ENCODE assay signal across 4 fruit fly cellular contexts in genomic region chrX:2184563-2184962, dm6.
TF ChIP-seq lines count a peak whose summit lies in the region.

TSS of gene Nmd3 (minus strand) at chrX:2184668.
TSS of gene CG17776 (plus strand) at chrX:2184725.

- TF ChIP-seq CTCF in whole organism, embryonic (GFP tag; optimal IDR thresholded peaks at IDR 0.05; lab: Kevin White, UChicago), result no peak

TF ChIP-seq in whole organism, adult, 20 proteins besides CTCF, POLR2A, EP300 and RAD21:
- TF ChIP-seq CG11617 (GFP tag; optimal IDR thresholded peaks at IDR 0.05; lab: Kevin White, UChicago) (peak; percentile 5), ovo (GFP tag; optimal IDR thresholded peaks at IDR 0.05; lab: Kevin White, UChicago) (no peak), cnc (optimal IDR thresholded peaks at IDR 0.05; lab: Kevin White, UChicago) (no peak), Hr96 (GFP tag; optimal IDR thresholded peaks at IDR 0.05; lab: Kevin White, UChicago) (no peak), Crg-1 (GFP tag; optimal IDR thresholded peaks at IDR 0.05; lab: Kevin White, UChicago) (no peak), kay (GFP tag; lab: Kevin White, UChicago; ENCODE audit: borderline replicate concordance) (no peak), CG14711 (tag; optimal IDR thresholded peaks at IDR 0.05; lab: Kevin White, UChicago) (no peak), pad (GFP tag; optimal IDR thresholded peaks at IDR 0.05; lab: Kevin White, UChicago) (no peak), CG33017 (tag; optimal IDR thresholded peaks at IDR 0.05; lab: Kevin White, UChicago) (no peak), bab1 (GFP tag; optimal IDR thresholded peaks at IDR 0.05; lab: Kevin White, UChicago) (peak; percentile 45), toe (GFP tag; optimal IDR thresholded peaks at IDR 0.05; lab: Kevin White, UChicago) (no peak), CG7101 (tag; optimal IDR thresholded peaks at IDR 0.05; lab: Kevin White, UChicago) (peak; percentile 24), Clk (GFP tag; optimal IDR thresholded peaks at IDR 0.05; lab: Kevin White, UChicago) (no peak), tj (GFP tag; optimal IDR thresholded peaks at IDR 0.05; lab: Kevin White, UChicago) (peak; percentile 10), CG7045 (GFP tag; optimal IDR thresholded peaks at IDR 0.05; lab: Kevin White, UChicago) (no peak), CG12768 (GFP tag; optimal IDR thresholded peaks at IDR 0.05; lab: Kevin White, UChicago) (no peak), Mnt (GFP tag; optimal IDR thresholded peaks at IDR 0.05; lab: Kevin White, UChicago) (peak; percentile 99), CG1620 (GFP tag; optimal IDR thresholded peaks at IDR 0.05; lab: Kevin White, UChicago) (no peak), CG5204 (GFP tag; optimal IDR thresholded peaks at IDR 0.05; lab: Kevin White, UChicago) (no peak), cic (GFP tag; optimal IDR thresholded peaks at IDR 0.05; lab: Kevin White, UChicago) (peak; percentile 13)

TF ChIP-seq in whole organism, embryonic, 481 proteins besides CTCF, POLR2A, EP300 and RAD21 (continues in another document):
- TF ChIP-seq trem (tag; optimal IDR thresholded peaks at IDR 0.05; lab: Kevin White, UChicago), result peak; percentile 43
- no peak for TF ChIP-seq CG18011 (GFP tag; optimal IDR thresholded peaks at IDR 0.05; lab: Kevin White, UChicago)
- no peak for TF ChIP-seq Elba2 (GFP tag; optimal IDR thresholded peaks at IDR 0.05; lab: Kevin White, UChicago)
- no peak for TF ChIP-seq BtbVII (GFP tag; optimal IDR thresholded peaks at IDR 0.05; lab: Kevin White, UChicago)
- no peak for TF ChIP-seq CG11093 (GFP tag; IDR thresholded peaks at IDR 0.05; lab: Robert Waterston, UW)
- no peak for TF ChIP-seq al (GFP tag; IDR thresholded peaks at IDR 0.05; lab: Robert Waterston, UW)
- peak; percentile 26 for TF ChIP-seq CHES-1-like (GFP tag; optimal IDR thresholded peaks at IDR 0.05; lab: Kevin White, UChicago)
- no peak for TF ChIP-seq gt (GFP tag; IDR thresholded peaks at IDR 0.05; lab: Robert Waterston, UW)
- TF ChIP-seq Ada2b (GFP tag; IDR thresholded peaks at IDR 0.05; lab: Robert Waterston, UW), result no peak
- TF ChIP-seq ERR (GFP tag; optimal IDR thresholded peaks at IDR 0.05; lab: Kevin White, UChicago), result no peak
- peak; percentile 46 for TF ChIP-seq YL-1 (GFP tag; optimal IDR thresholded peaks at IDR 0.05; lab: Kevin White, UChicago)
- no peak for TF ChIP-seq B-H1 (GFP tag; IDR thresholded peaks at IDR 0.05; lab: Robert Waterston, UW)
- TF ChIP-seq Awh (GFP tag; IDR thresholded peaks at IDR 0.05; lab: Robert Waterston, UW), result no peak
- peak; percentile 82 for TF ChIP-seq CG13287 (GFP tag; IDR thresholded peaks at IDR 0.05; lab: Robert Waterston, UW; ENCODE audit: partially characterized antibody)
- peak; percentile 26 for TF ChIP-seq CG4617 (GFP tag; optimal IDR thresholded peaks at IDR 0.05; lab: Kevin White, UChicago; ENCODE audit: borderline replicate concordance)
- no peak for TF ChIP-seq Abd-B (GFP tag; optimal IDR thresholded peaks at IDR 0.05; lab: Kevin White, UChicago)
- no peak for TF ChIP-seq ftz-f1 (GFP tag; optimal IDR thresholded peaks at IDR 0.05; lab: Kevin White, UChicago)
- TF ChIP-seq CG4328 (GFP tag; optimal IDR thresholded peaks at IDR 0.05; lab: Kevin White, UChicago), result no peak
- TF ChIP-seq dmrt11E (tag; optimal IDR thresholded peaks at IDR 0.05; lab: Kevin White, UChicago), result no peak
- TF ChIP-seq CG11247 (GFP tag; IDR thresholded peaks at IDR 0.05; lab: Robert Waterston, UW), result no peak
- no peak for TF ChIP-seq tx (GFP tag; optimal IDR thresholded peaks at IDR 0.05; lab: Kevin White, UChicago)
- TF ChIP-seq Rx (GFP tag; IDR thresholded peaks at IDR 0.05; lab: Robert Waterston, UW), result no peak
- no peak for TF ChIP-seq CG12942 (GFP tag; optimal IDR thresholded peaks at IDR 0.05; lab: Kevin White, UChicago)
- no peak for TF ChIP-seq CG6689 (GFP tag; IDR thresholded peaks at IDR 0.05; lab: Robert Waterston, UW)
- TF ChIP-seq CG3163 (GFP tag; optimal IDR thresholded peaks at IDR 0.05; lab: Kevin White, UChicago), result no peak
- TF ChIP-seq stc (GFP tag; IDR thresholded peaks at IDR 0.05; lab: Robert Waterston, UW), result no peak

TF ChIP-seq in whole organism, prepupa, 60 proteins besides CTCF, POLR2A, EP300 and RAD21:
- peak; percentile 28 for TF ChIP-seq svp (GFP tag; lab: Kevin White, UChicago)
- peak; percentile 1 for TF ChIP-seq esn (GFP tag; optimal IDR thresholded peaks at IDR 0.05; lab: Kevin White, UChicago)
- no peak for TF ChIP-seq net (GFP tag; optimal IDR thresholded peaks at IDR 0.05; lab: Kevin White, UChicago)
- no peak for TF ChIP-seq Hr38 (GFP tag; optimal IDR thresholded peaks at IDR 0.05; lab: Kevin White, UChicago)
- TF ChIP-seq CG1621 (tag; optimal IDR thresholded peaks at IDR 0.05; lab: Kevin White, UChicago), result peak; percentile 81
- TF ChIP-seq CG3032 (tag; optimal IDR thresholded peaks at IDR 0.05; lab: Kevin White, UChicago), result peak; percentile 12
- peak; percentile 15 for TF ChIP-seq Sox14 (GFP tag; optimal IDR thresholded peaks at IDR 0.05; lab: Kevin White, UChicago)
- no peak for TF ChIP-seq Blimp-1 (GFP tag; optimal IDR thresholded peaks at IDR 0.05; lab: Kevin White, UChicago)
- no peak for TF ChIP-seq Ets96B (tag; optimal IDR thresholded peaks at IDR 0.05; lab: Kevin White, UChicago)
- no peak for TF ChIP-seq CG6163 (GFP tag; IDR thresholded peaks at IDR 0.05; lab: Robert Waterston, UW)
- no peak for TF ChIP-seq Smox (GFP tag; optimal IDR thresholded peaks at IDR 0.05; lab: Kevin White, UChicago)
- TF ChIP-seq CG8632 (GFP tag; optimal IDR thresholded peaks at IDR 0.05; lab: Kevin White, UChicago), result no peak
- TF ChIP-seq fd59A (GFP tag; optimal IDR thresholded peaks at IDR 0.05; lab: Kevin White, UChicago), result no peak
- TF ChIP-seq cyc (GFP tag; optimal IDR thresholded peaks at IDR 0.05; lab: Kevin White, UChicago), result peak; percentile 32
- no peak for TF ChIP-seq OdsH (GFP tag; optimal IDR thresholded peaks at IDR 0.05; lab: Kevin White, UChicago)

TF ChIP-seq in whole organism, wandering third instar larva, 38 proteins besides CTCF, POLR2A, EP300 and RAD21:
- TF ChIP-seq Jra (GFP tag; optimal IDR thresholded peaks at IDR 0.05; lab: Kevin White, UChicago), result no peak
- TF ChIP-seq Rel (GFP tag; optimal IDR thresholded peaks at IDR 0.05; lab: Kevin White, UChicago), result no peak
- peak; percentile 55 for TF ChIP-seq Rel (tag; optimal IDR thresholded peaks at IDR 0.05; lab: Kevin White, UChicago)
- no peak for TF ChIP-seq CG9705 (GFP tag; optimal IDR thresholded peaks at IDR 0.05; lab: Kevin White, UChicago)
- no peak for TF ChIP-seq pan (optimal IDR thresholded peaks at IDR 0.05; lab: Kevin White, UChicago)
- TF ChIP-seq rgr (GFP tag; optimal IDR thresholded peaks at IDR 0.05; lab: Kevin White, UChicago), result peak; percentile 8
- TF ChIP-seq Myc (optimal IDR thresholded peaks at IDR 0.05; lab: Kevin White, UChicago), result peak; percentile 97
- TF ChIP-seq HLH106 (tag; optimal IDR thresholded peaks at IDR 0.05; lab: Kevin White, UChicago), result peak; percentile 27
- no peak for TF ChIP-seq jim (GFP tag; optimal IDR thresholded peaks at IDR 0.05; lab: Kevin White, UChicago)
- TF ChIP-seq foxo (GFP tag; optimal IDR thresholded peaks at IDR 0.05; lab: Kevin White, UChicago), result peak in 1 of 2 experiments; percentile 13
- TF ChIP-seq dsf (GFP tag; optimal IDR thresholded peaks at IDR 0.05; lab: Kevin White, UChicago; ENCODE audit: borderline replicate concordance), result no peak
- no peak for TF ChIP-seq Abd-B (GFP tag; optimal IDR thresholded peaks at IDR 0.05; lab: Kevin White, UChicago)
- peak; percentile 1 for TF ChIP-seq Sp1 (GFP tag; optimal IDR thresholded peaks at IDR 0.05; lab: Kevin White, UChicago)
- TF ChIP-seq Hr78 (GFP tag; optimal IDR thresholded peaks at IDR 0.05; lab: Kevin White, UChicago), result no peak
- no peak for TF ChIP-seq tai (GFP tag; optimal IDR thresholded peaks at IDR 0.05; lab: Kevin White, UChicago)
- TF ChIP-seq OdsH (GFP tag; optimal IDR thresholded peaks at IDR 0.05; lab: Kevin White, UChicago), result no peak
- no peak for TF ChIP-seq sage (GFP tag; optimal IDR thresholded peaks at IDR 0.05; lab: Kevin White, UChicago)
- TF ChIP-seq CG32264 (GFP tag; optimal IDR thresholded peaks at IDR 0.05; lab: Kevin White, UChicago), result no peak
- no peak for TF ChIP-seq sv (GFP tag; optimal IDR thresholded peaks at IDR 0.05; lab: Kevin White, UChicago)
TF ChIP-seq in whole organism, wandering third instar larva: peak in this region for 6.
